Worm (Caenorhabditis elegans) whole organism, late embryonic: ENCODE measurements around the gene B0393.5.

Source experiments
- ceh-30 ChIP-seq: fragments of 150-350 bp; optimal IDR thresholded peaks from 2 replicates; lab custom pipeline; 2014; ENCODE audit warnings: missing biosample characterization, missing genetic modification characterization
- ets-4 ChIP-seq: sonication (generic microtip); optimal IDR thresholded peaks from 2 replicates; lab custom pipeline; 2016; ENCODE audit warnings: missing genetic modification characterization, missing compliant biosample characterization
- hlh-30 ChIP-seq: sonication (generic microtip); optimal IDR thresholded peaks from 2 replicates; lab custom pipeline; 2017; ENCODE audit warnings: antibody characterized with exemption, missing genetic modification characterization, missing compliant biosample characterization; ENCODE audit not compliant: insufficient read depth
- pha-2 ChIP-seq: sonication (generic microtip); optimal IDR thresholded peaks from 2 replicates; lab custom pipeline; 2017; ENCODE audit warnings: mild to moderate bottlenecking, missing genetic modification characterization, missing compliant biosample characterization
- unc-86 ChIP-seq: sonication (generic microtip); optimal IDR thresholded peaks from 2 replicates; lab custom pipeline; 2016; ENCODE audit warnings: missing genetic modification characterization, missing compliant biosample characterization

DNA sequence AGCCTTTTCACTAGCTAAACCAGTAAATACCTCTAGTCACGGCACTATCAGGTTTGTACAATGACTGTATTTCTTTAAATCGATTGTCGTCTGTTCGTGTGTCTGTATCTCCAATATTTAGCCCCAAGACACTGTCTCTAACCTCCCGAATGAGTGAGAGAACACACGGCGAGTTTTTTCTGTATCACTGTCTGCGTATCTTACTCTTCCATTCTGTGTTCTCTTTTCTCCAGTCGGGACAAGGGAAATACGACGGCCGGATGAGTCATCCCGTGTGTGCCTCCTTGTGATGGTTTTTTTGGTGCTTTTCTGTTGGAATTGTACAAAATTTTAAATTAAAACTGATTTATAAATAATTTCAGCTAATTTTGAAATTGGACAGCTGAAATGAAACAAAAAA, 30.5 kb downstream of the B0393.5 start:
- TF ChIP-seq ets-4 (tag; lab: Kevin White, UChicago): peak; percentile 48
- TF ChIP-seq ceh-30: no peak
- no peak for TF ChIP-seq pha-2 (tag; lab: Kevin White, UChicago)
- TF ChIP-seq hlh-30 (tag; lab: Kevin White, UChicago): peak; percentile 20
- no peak for TF ChIP-seq unc-86 (tag; lab: Kevin White, UChicago)
